Fruit fly (Drosophila melanogaster): ENCODE measurements around the gene CG33288.

Gene CG33288

DNA sequence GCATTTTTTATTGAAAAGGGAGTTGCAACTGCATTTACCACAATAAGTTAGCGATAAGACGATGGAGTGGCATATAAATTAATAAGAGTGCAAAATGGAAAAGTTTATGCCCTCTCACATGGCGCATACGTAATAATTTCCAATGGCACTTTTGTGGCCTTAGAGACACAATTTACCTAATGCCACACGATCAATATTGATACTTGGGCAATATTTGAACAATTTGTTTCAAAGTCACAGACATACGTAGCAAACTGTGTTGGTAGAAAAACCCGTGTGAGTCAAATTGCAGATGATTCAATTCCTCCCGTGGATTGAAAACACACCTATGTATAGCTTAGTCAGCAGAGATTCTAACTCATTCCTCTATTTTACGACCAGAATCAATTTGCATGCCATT, 15.4 kb upstream of the CG33288 start:
- TF ChIP-seq Sox14 (GFP tag; optimal IDR thresholded peaks at IDR 0.05) (no peak), fkh (GFP tag; optimal IDR thresholded peaks at IDR 0.05) (peak; percentile 24)

dm6 chr3L:21414331-21414730, 13.3 kb upstream of the CG33288 start:
- no peak for TF ChIP-seq vri (GFP tag; optimal IDR thresholded peaks at IDR 0.05)
- no peak for TF ChIP-seq lz (GFP tag; optimal IDR thresholded peaks at IDR 0.05)
- no peak for TF ChIP-seq spab (GFP tag; optimal IDR thresholded peaks at IDR 0.05)
- peak; percentile 11; the same call in 1 of the 2 replicates for TF ChIP-seq Gug (GFP tag; IDR thresholded peaks at IDR 0.05)
- no peak for TF ChIP-seq Ets21C (GFP tag; optimal IDR thresholded peaks at IDR 0.05)
- TF ChIP-seq Eip78C (GFP tag) = peak; percentile 53
- TF ChIP-seq CG32006 (GFP tag; optimal IDR thresholded peaks at IDR 0.05) = no peak
- 0 out of 3 replicates have a peak, but pooled peaks have one; percentile 13 for TF ChIP-seq eg (GFP tag; IDR thresholded peaks at IDR 0.05)

dm6 chr3L:21416921-21417447, 10.6 kb upstream of the CG33288 start:
- TF ChIP-seq CG8319 (GFP tag; optimal IDR thresholded peaks at IDR 0.05) (no peak), Gug (GFP tag; IDR thresholded peaks at IDR 0.05) (no peak), eg (GFP tag; IDR thresholded peaks at IDR 0.05) (no peak), dac (GFP tag; optimal IDR thresholded peaks at IDR 0.05) (no peak), CG4318 (GFP tag; optimal IDR thresholded peaks at IDR 0.05) (no peak), acj6 (GFP tag; optimal IDR thresholded peaks at IDR 0.05) (no peak), CG11902 (GFP tag; optimal IDR thresholded peaks at IDR 0.05) (no peak)

- TF ChIP-seq CG32006 (GFP tag; optimal IDR thresholded peaks at IDR 0.05) = peak; percentile 86
- TF ChIP-seq CG1621 (tag; optimal IDR thresholded peaks at IDR 0.05) = peak; percentile 30
- TF ChIP-seq Eip75B (GFP tag; optimal IDR thresholded peaks at IDR 0.05) = peak; percentile 68
- TF ChIP-seq topi (GFP tag; optimal IDR thresholded peaks at IDR 0.05) = peak; percentile 70
- peak; percentile 83 for TF ChIP-seq net (GFP tag; optimal IDR thresholded peaks at IDR 0.05)
- peak; percentile 34 for TF ChIP-seq CG8319 (GFP tag; optimal IDR thresholded peaks at IDR 0.05)
- peak; percentile 13 for TF ChIP-seq fkh (GFP tag; optimal IDR thresholded peaks at IDR 0.05)
- peak; percentile 45 for TF ChIP-seq CG11902 (GFP tag; optimal IDR thresholded peaks at IDR 0.05)
- no peak for TF ChIP-seq vri (GFP tag; optimal IDR thresholded peaks at IDR 0.05)
- no peak for TF ChIP-seq Eip93F (GFP tag; optimal IDR thresholded peaks at IDR 0.05)
- TF ChIP-seq CG8632 (GFP tag; optimal IDR thresholded peaks at IDR 0.05) = peak; percentile 77
- TF ChIP-seq CG8119 (GFP tag; IDR thresholded peaks at IDR 0.05) = peak; percentile 76
- TF ChIP-seq CG11294 (GFP tag; IDR thresholded peaks at IDR 0.05) = no peak; the same call in 1 of the 2 replicates
- peak; percentile 58 for TF ChIP-seq CG7368 (GFP tag; optimal IDR thresholded peaks at IDR 0.05)
- TF ChIP-seq Hr38 (GFP tag; optimal IDR thresholded peaks at IDR 0.05) = no peak
- TF ChIP-seq acj6 (GFP tag; optimal IDR thresholded peaks at IDR 0.05) = peak; percentile 73
- peak; percentile 72 for TF ChIP-seq CG10669 (GFP tag; optimal IDR thresholded peaks at IDR 0.05)
- peak; percentile 72 for TF ChIP-seq CG6792 (GFP tag; optimal IDR thresholded peaks at IDR 0.05)
- no peak for TF ChIP-seq fd85E (GFP tag; optimal IDR thresholded peaks at IDR 0.05)
- no peak for TF ChIP-seq Sox14 (GFP tag; optimal IDR thresholded peaks at IDR 0.05)
- peak; percentile 55 for TF ChIP-seq Sox102F (GFP tag; optimal IDR thresholded peaks at IDR 0.05)
- TF ChIP-seq CG31627 (GFP tag; optimal IDR thresholded peaks at IDR 0.05) = peak; percentile 36
- peak; percentile 72 for TF ChIP-seq CG11762 (GFP tag; optimal IDR thresholded peaks at IDR 0.05; ENCODE audit: insufficient read depth)
- TF ChIP-seq Hr4 (GFP tag; optimal IDR thresholded peaks at IDR 0.05) = peak; percentile 70
- peak; percentile 50 for TF ChIP-seq Lpt (GFP tag; optimal IDR thresholded peaks at IDR 0.05)
- peak; percentile 70 for TF ChIP-seq CG15336 (GFP tag; IDR thresholded peaks at IDR 0.05)
- peak; percentile 92 for TF ChIP-seq Eip78C (GFP tag)
- peak; percentile 46; the same call in 2 of the 3 replicates for TF ChIP-seq CG6163 (GFP tag; IDR thresholded peaks at IDR 0.05)
- peak; percentile 8 for TF ChIP-seq Ets21C (GFP tag; optimal IDR thresholded peaks at IDR 0.05)
- TF ChIP-seq Gug (GFP tag; IDR thresholded peaks at IDR 0.05) = peak; percentile 48; the same call in 1 of the 2 replicates
- peak; percentile 69 for TF ChIP-seq CG4318 (GFP tag; optimal IDR thresholded peaks at IDR 0.05)
- TF ChIP-seq esn (GFP tag; optimal IDR thresholded peaks at IDR 0.05) = no peak
- peak; percentile 81 for TF ChIP-seq svp (GFP tag)
- peak; percentile 33 for TF ChIP-seq dac (GFP tag; optimal IDR thresholded peaks at IDR 0.05)
- TF ChIP-seq CG3919 (GFP tag; optimal IDR thresholded peaks at IDR 0.05) = peak; percentile 86
- peak; percentile 68 for TF ChIP-seq fd59A (GFP tag; optimal IDR thresholded peaks at IDR 0.05)
- TF ChIP-seq CG10631 (GFP tag; optimal IDR thresholded peaks at IDR 0.05) = peak; percentile 73
- TF ChIP-seq CG6276 (GFP tag; optimal IDR thresholded peaks at IDR 0.05) = peak; percentile 76
- TF ChIP-seq Blimp-1 (GFP tag; optimal IDR thresholded peaks at IDR 0.05) = no peak
- peak; percentile 83 for TF ChIP-seq OdsH (GFP tag; optimal IDR thresholded peaks at IDR 0.05)
Measured at dm6 chr3L:21417884-21418536, 9.6 kb upstream of the CG33288 start.

Data from whole organism, prepupa.